Fruit fly (Drosophila melanogaster): ENCODE results near the gene CG42749.

DNA sequence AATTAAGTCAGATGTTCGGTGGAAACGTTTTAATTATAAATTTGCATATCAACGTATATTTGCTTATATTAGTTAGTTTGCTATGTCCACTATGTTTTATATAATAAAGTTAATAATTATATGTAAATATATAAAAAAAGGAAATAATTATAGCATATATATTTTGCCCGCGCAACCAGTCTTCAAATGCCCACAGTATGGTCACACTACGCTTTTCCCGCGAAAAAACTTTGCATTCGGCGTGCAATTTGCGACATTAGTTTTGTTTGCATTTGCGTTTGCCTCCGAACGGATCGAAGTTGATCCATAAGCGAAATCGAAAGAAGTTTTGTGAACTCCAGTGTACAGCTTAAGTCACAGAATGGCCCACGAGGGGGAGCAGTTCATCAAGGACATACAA, 27.8 kb downstream of the CG42749 start, which contains the start of gene Mcm3:
- TF ChIP-seq CTCF (optimal IDR thresholded peaks at IDR 0.05) (no peak), CG8478 (optimal IDR thresholded peaks at IDR 0.05) (no peak)
